Fruit fly (Drosophila melanogaster): ENCODE measurements around the gene Arf1.

Gene Arf1

dm6 chr3L:22878723-22879343 lies 6.8 kb upstream of the Arf1 start, which contains the start of the genes Chro and Ssl1 (continued):
- TF ChIP-seq run (tag; optimal IDR thresholded peaks at IDR 0.05) (peak; percentile 100), ems (GFP tag; optimal IDR thresholded peaks at IDR 0.05) (peak; percentile 100), yki (optimal IDR thresholded peaks at IDR 0.05) (peak; percentile 40), Blimp-1 (GFP tag; optimal IDR thresholded peaks at IDR 0.05) (peak; percentile 99), CG13287 (GFP tag; IDR thresholded peaks at IDR 0.05; ENCODE audit: partially characterized antibody) (peak; percentile 47), CG18262 (tag; optimal IDR thresholded peaks at IDR 0.05) (peak; percentile 100), tgo (GFP tag; IDR thresholded peaks at IDR 0.05) (peak; percentile 100), CG3163 (GFP tag; optimal IDR thresholded peaks at IDR 0.05) (peak; percentile 97), slou (GFP tag; optimal IDR thresholded peaks at IDR 0.05) (peak; percentile 100), Ssrp (tag; optimal IDR thresholded peaks at IDR 0.05) (peak; percentile 100), CG8924 (tag; optimal IDR thresholded peaks at IDR 0.05) (peak; percentile 100), bsh (GFP tag; optimal IDR thresholded peaks at IDR 0.05) (peak; percentile 99 to 100), Max (GFP tag; optimal IDR thresholded peaks at IDR 0.05) (peak; percentile 100), CG13296 (GFP tag; optimal IDR thresholded peaks at IDR 0.05) (peak; percentile 100), Adf1 (GFP tag; IDR thresholded peaks at IDR 0.05) (peak; percentile 94), pan (optimal IDR thresholded peaks at IDR 0.05) (no peak), pan (GFP tag; optimal IDR thresholded peaks at IDR 0.05 in 1 of 2, IDR thresholded peaks at IDR 0.05 in 1 of 2) (peak in 1 of 2 experiments; percentile 100), CG7357 (GFP tag; IDR thresholded peaks at IDR 0.05) (peak; percentile 99), Dp (GFP tag; optimal IDR thresholded peaks at IDR 0.05) (peak; percentile 59), CG12744 (GFP tag; optimal IDR thresholded peaks at IDR 0.05) (peak; percentile 100), twi (tag; optimal IDR thresholded peaks at IDR 0.05) (peak; percentile 99), dmrt99B (tag; optimal IDR thresholded peaks at IDR 0.05) (peak; percentile 100), Optix (GFP tag; IDR thresholded peaks at IDR 0.05) (peak; percentile 100), CG17328 (GFP tag; IDR thresholded peaks at IDR 0.05) (peak; percentile 100), CG7745 (tag; optimal IDR thresholded peaks at IDR 0.05) (peak; percentile 97), pum (GFP tag; optimal IDR thresholded peaks at IDR 0.05) (peak; percentile 100), lilli (GFP tag; optimal IDR thresholded peaks at IDR 0.05) (peak; percentile 100), danr (GFP tag; IDR thresholded peaks at IDR 0.05) (peak; percentile 100), CG6254 (GFP tag; optimal IDR thresholded peaks at IDR 0.05) (peak; percentile 98), tll (GFP tag; optimal IDR thresholded peaks at IDR 0.05) (peak; percentile 82 to 88), grn (GFP tag; optimal IDR thresholded peaks at IDR 0.05) (peak; percentile 97), CG18619 (GFP tag; optimal IDR thresholded peaks at IDR 0.05) (peak; percentile 100), Ptx1 (GFP tag; IDR thresholded peaks at IDR 0.05) (peak; percentile 100), bowl (GFP tag; IDR thresholded peaks at IDR 0.05) (peak; percentile 99), schlank (tag; optimal IDR thresholded peaks at IDR 0.05) (peak; percentile 99), fu2 (GFP tag; optimal IDR thresholded peaks at IDR 0.05) (peak; percentile 100), Hsf (GFP tag; optimal IDR thresholded peaks at IDR 0.05) (peak; percentile 100), CG10274 (GFP tag; optimal IDR thresholded peaks at IDR 0.05) (peak; percentile 100), pho (GFP tag; optimal IDR thresholded peaks at IDR 0.05) (peak; percentile 100), Gug (GFP tag; IDR thresholded peaks at IDR 0.05) (peak; percentile 100), CG6175 (GFP tag; IDR thresholded peaks at IDR 0.05) (peak; percentile 99), Sox102F (GFP tag; optimal IDR thresholded peaks at IDR 0.05) (peak; percentile 100), sna (GFP tag; IDR thresholded peaks at IDR 0.05; ENCODE audit: partially characterized antibody) (peak; percentile 39; the same call in 1 of the 2 replicates), CG34224 (GFP tag; IDR thresholded peaks at IDR 0.05; ENCODE audit: partially characterized antibody) (0 out of 3 replicates have a peak, but pooled peaks have one; percentile 28), CG10462 (GFP tag; optimal IDR thresholded peaks at IDR 0.05) (peak; percentile 100), rib (GFP tag; IDR thresholded peaks at IDR 0.05) (peak; percentile 99), CG2116 (GFP tag; optimal IDR thresholded peaks at IDR 0.05) (peak; percentile 98), CG11093 (GFP tag; IDR thresholded peaks at IDR 0.05) (peak; percentile 100), da (GFP tag; optimal IDR thresholded peaks at IDR 0.05) (peak; percentile 100), h (optimal IDR thresholded peaks at IDR 0.05) (no peak)

Data from whole organism, embryonic.